Worm (Caenorhabditis elegans) whole organism, midembryonic: ENCODE measurements around the gene C02F5.13.

Experiments
- T22C8.4 ChIP-seq: fragments of 200-800 bp; sonication (Bioruptor generic); IDR thresholded peaks from 2 replicates; pipeline ENCODE4 v1.3.6; 2022; ENCODE audit warnings: missing genetic modification characterization, missing compliant biosample characterization
- cog-1 ChIP-seq: sonication (generic microtip); optimal IDR thresholded peaks from 2 replicates; lab custom pipeline; 2016; ENCODE audit warnings: missing genetic modification characterization, missing compliant biosample characterization
- flt-1 ChIP-seq: fragments of 200-800 bp; sonication (Bioruptor generic); IDR thresholded peaks from 2 replicates; pipeline ENCODE4 v1.3.6; 2022; ENCODE audit warnings: missing genetic modification characterization, missing compliant biosample characterization
- klf-2 ChIP-seq: fragments of 200-800 bp; sonication (Bioruptor generic); conservative IDR thresholded peaks from 2 replicates; pipeline ENCODE4 v1.3.6; 2022; ENCODE audit warnings: missing genetic modification reagents, missing genetic modification characterization, missing compliant biosample characterization
- med-1 ChIP-seq: sonication (generic microtip); optimal IDR thresholded peaks from 2 replicates; lab custom pipeline; 2017; ENCODE audit warnings: missing genetic modification characterization, mild to moderate bottlenecking, missing compliant biosample characterization, antibody characterized with exemption, missing genetic modification reagents; ENCODE audit not compliant: insufficient read depth
- ref-1 ChIP-seq: fragments of 200-800 bp; sonication (Bioruptor generic); conservative IDR thresholded peaks from 2 replicates; pipeline ENCODE4 v1.3.6; 2022; ENCODE audit warnings: missing genetic modification reagents, missing genetic modification characterization, missing compliant biosample characterization
- tab-1 ChIP-seq: fragments of 200-800 bp; sonication (Bioruptor generic); IDR thresholded peaks from 2 replicates; pipeline ENCODE4 v1.3.6; 2022; ENCODE audit warnings: missing genetic modification characterization, missing compliant biosample characterization
- ztf-29 ChIP-seq: fragments of 200-800 bp; sonication (Bioruptor generic); IDR thresholded peaks from 2 replicates; pipeline ENCODE4 v1.3.6; 2022; ENCODE audit warnings: missing genetic modification reagents, missing genetic modification characterization, missing compliant biosample characterization

DNA sequence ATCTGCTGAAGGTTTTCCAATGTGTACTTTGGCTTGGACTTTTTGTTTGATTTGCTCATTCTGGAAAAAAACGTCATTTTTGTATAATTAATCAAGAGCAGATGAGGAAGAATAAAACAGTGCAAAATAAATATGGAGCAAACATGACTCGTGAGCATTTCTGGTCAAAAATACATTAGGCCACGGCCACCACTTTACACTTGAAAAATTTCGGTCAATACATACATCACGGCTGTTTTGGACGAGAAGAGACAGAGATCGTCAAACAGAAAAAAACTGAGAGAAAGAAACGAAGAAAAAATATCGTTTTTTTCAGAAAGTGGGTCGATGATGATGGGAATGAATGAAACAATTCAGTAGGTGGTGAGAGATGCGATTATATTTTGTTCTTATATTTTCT is 21.1 kb downstream of the C02F5.13 start, which contains the start of the genes F09G8.7 and crn-7:
- no peak for TF ChIP-seq klf-2 (GFP tag; lab: Robert Waterston, UW)
- no peak for TF ChIP-seq ref-1 (GFP tag; lab: Robert Waterston, UW)
- TF ChIP-seq tab-1 (GFP tag; lab: Robert Waterston, UW) = no peak
- no peak for TF ChIP-seq ztf-29 (GFP tag; lab: Robert Waterston, UW)
- no peak for TF ChIP-seq flt-1 (GFP tag; lab: Robert Waterston, UW)
- TF ChIP-seq T22C8.4 (GFP tag; lab: Robert Waterston, UW) = no peak
- no peak for TF ChIP-seq med-1 (GFP tag; lab: Kevin White, UChicago)
- no peak for TF ChIP-seq cog-1 (tag; lab: Kevin White, UChicago)
